Worm (Caenorhabditis elegans) whole organism, L4 larva: ENCODE data around the gene T13C2.3.

ENCODE experiments used
- F26F4.8 ChIP-seq: fragments of 200-800 bp; sonication (Bioruptor generic); conservative IDR thresholded peaks from 2 replicates; pipeline ENCODE4 v1.3.6; 2022; ENCODE audit warnings: missing genetic modification characterization, missing compliant biosample characterization
- R02D3.7 ChIP-seq: fragments of 150-350 bp; sonication (generic microtip); optimal IDR thresholded peaks from 3 replicates; lab custom pipeline; 2014; ENCODE audit warnings: missing biosample characterization, missing genetic modification characterization
- T20F7.1 ChIP-seq: fragments of 200-800 bp; sonication (Bioruptor generic); optimal IDR thresholded peaks from 2 replicates; lab custom pipeline; 2018; ENCODE audit warnings: mild to moderate bottlenecking, missing genetic modification characterization, missing compliant biosample characterization
- aha-1 ChIP-seq: fragments of 150-350 bp; peaks from one replicate; lab custom pipeline; 2014; ENCODE audit warnings: missing biosample characterization, missing genetic modification characterization
- ama-1 ChIP-seq: fragments of 150-350 bp; optimal IDR thresholded peaks from 2 replicates; lab custom pipeline; 2014; ENCODE audit warnings: inconsistent platforms, mixed read lengths
- ceh-20 ChIP-seq: fragments of 200-800 bp; sonication (Bioruptor generic); IDR thresholded peaks from 2 replicates; pipeline ENCODE4 v1.3.6; 2022; ENCODE audit warnings: missing genetic modification reagents, missing genetic modification characterization, missing compliant biosample characterization
- daf-12 ChIP-seq: fragments of 150-350 bp; optimal IDR thresholded peaks from 2 replicates; lab custom pipeline; 2014; ENCODE audit warnings: missing biosample characterization, missing genetic modification reagents, missing genetic modification characterization
- daf-16 ChIP-seq, 3 experiments: sonication (generic microtip); optimal IDR thresholded peaks; 2 replicates each; lab custom pipeline; 2016 to 2017; ENCODE audit warnings: missing genetic modification characterization in 3 of 3, missing genetic modification reagents in 3 of 3, mild to moderate bottlenecking in 2 of 3, missing compliant biosample characterization in 2 of 3, missing biosample characterization in 1 of 3, moderate library complexity in 1 of 3
- daf-19 ChIP-seq: fragments of 200-800 bp; sonication (Bioruptor generic); conservative IDR thresholded peaks from 2 replicates; pipeline ENCODE4 v1.3.6; 2022; ENCODE audit warnings: missing genetic modification characterization, missing compliant biosample characterization
- dmd-6 ChIP-seq: fragments of 200-800 bp; sonication (Bioruptor generic); IDR thresholded peaks from 2 replicates; pipeline ENCODE4 v1.3.6; 2022; ENCODE audit warnings: missing genetic modification reagents, missing genetic modification characterization, missing compliant biosample characterization
- dmd-8 ChIP-seq: fragments of 200-800 bp; sonication (Bioruptor generic); IDR thresholded peaks from 2 replicates; pipeline ENCODE4 v1.3.6; 2022; ENCODE audit warnings: missing genetic modification characterization, missing compliant biosample characterization
- duxl-1 ChIP-seq: sonication (generic microtip); optimal IDR thresholded peaks from 2 replicates; lab custom pipeline; 2016; ENCODE audit warnings: mild to moderate bottlenecking, missing genetic modification characterization, moderate library complexity, missing compliant biosample characterization; ENCODE audit not compliant: poor library complexity
- dve-1 ChIP-seq: sonication (generic microtip); optimal IDR thresholded peaks from 2 replicates; lab custom pipeline; 2017; ENCODE audit warnings: antibody characterized with exemption, mild to moderate bottlenecking, missing genetic modification characterization, missing compliant biosample characterization; ENCODE audit not compliant: insufficient read depth
- egl-27 ChIP-seq: sonication (generic microtip); optimal IDR thresholded peaks from 3 replicates; lab custom pipeline; 2017; ENCODE audit warnings: missing biosample characterization, missing genetic modification reagents, missing genetic modification characterization
- hif-1 ChIP-seq, 2 experiments: sonication (generic microtip); optimal IDR thresholded peaks; 2 replicates each; lab custom pipeline; 2016 to 2017; ENCODE audit warnings: missing compliant biosample characterization in 2 of 2, missing genetic modification characterization in 2 of 2, missing genetic modification reagents in 2 of 2, missing genotype in 2 of 2, mild to moderate bottlenecking in 1 of 2
- hlh-30 ChIP-seq: sonication (generic microtip); optimal IDR thresholded peaks from 2 replicates; lab custom pipeline; 2017; ENCODE audit warnings: antibody characterized with exemption, mild to moderate bottlenecking, missing genetic modification characterization, missing compliant biosample characterization; ENCODE audit not compliant: insufficient read depth
- jun-1 ChIP-seq: fragments of 150-350 bp; optimal IDR thresholded peaks from 2 replicates; lab custom pipeline; 2014; ENCODE audit warnings: missing biosample characterization, missing genetic modification reagents, missing genetic modification characterization
- lin-39 ChIP-seq: fragments of 150-350 bp; optimal IDR thresholded peaks from 2 replicates; lab custom pipeline; 2014; ENCODE audit warnings: missing biosample characterization, missing genetic modification reagents, missing genetic modification characterization
- lsy-2 ChIP-seq, 2 experiments: fragments of 150-350 bp in 1 of 2; sonication (generic microtip) in 1 of 2; optimal IDR thresholded peaks; 2 replicates each; lab custom pipeline; 2014 to 2017; ENCODE audit warnings: missing biosample characterization in 2 of 2, missing genetic modification characterization in 2 of 2
- mdl-1 ChIP-seq, 2 experiments: fragments of 150-350 bp in 1 of 2; sonication (generic microtip) in 1 of 2; optimal IDR thresholded peaks; 2 replicates each; lab custom pipeline; 2014 to 2017; ENCODE audit warnings: missing biosample characterization in 2 of 2, missing genetic modification characterization in 2 of 2
- mep-1 ChIP-seq: fragments of 150-350 bp; sonication (generic microtip); optimal IDR thresholded peaks from 3 replicates; lab custom pipeline; 2014; ENCODE audit warnings: missing biosample characterization, missing genetic modification characterization
- mes-2 ChIP-seq: sonication (generic microtip); optimal IDR thresholded peaks from 2 replicates; lab custom pipeline; 2016; ENCODE audit warnings: missing genotype, mild to moderate bottlenecking, missing genetic modification characterization, missing compliant biosample characterization; ENCODE audit not compliant: poor library complexity, severe bottlenecking
- nhr-10 ChIP-seq: fragments of 150-350 bp; optimal IDR thresholded peaks from 2 replicates; lab custom pipeline; 2014; ENCODE audit warnings: missing biosample characterization, missing genetic modification characterization
- nhr-102 ChIP-seq: sonication (generic microtip); optimal IDR thresholded peaks from 2 replicates; lab custom pipeline; 2016; ENCODE audit warnings: mild to moderate bottlenecking, missing genetic modification characterization, moderate library complexity, missing compliant biosample characterization
- nhr-111 ChIP-seq: fragments of 200-800 bp; sonication (Bioruptor generic); optimal IDR thresholded peaks from 2 replicates; lab custom pipeline; 2018; ENCODE audit warnings: mild to moderate bottlenecking, missing genetic modification characterization, missing compliant biosample characterization
- nhr-237 ChIP-seq: sonication (generic microtip); optimal IDR thresholded peaks from 2 replicates; lab custom pipeline; 2017; ENCODE audit warnings: missing biosample characterization, missing genetic modification characterization
- nhr-25 ChIP-seq: sonication (generic microtip); optimal IDR thresholded peaks from 2 replicates; lab custom pipeline; 2017; ENCODE audit warnings: missing genetic modification characterization, mild to moderate bottlenecking, missing compliant biosample characterization, antibody characterized with exemption, moderate library complexity, borderline replicate concordance; ENCODE audit not compliant: insufficient read depth
- nhr-28 ChIP-seq: fragments of 150-350 bp; optimal IDR thresholded peaks from 2 replicates; lab custom pipeline; 2014; ENCODE audit warnings: missing biosample characterization, missing genetic modification characterization
- nhr-48 ChIP-seq: sonication (generic microtip); optimal IDR thresholded peaks from 2 replicates; lab custom pipeline; 2016; ENCODE audit warnings: mild to moderate bottlenecking, missing genetic modification characterization, missing compliant biosample characterization
- nhr-6 ChIP-seq: fragments of 150-350 bp; optimal IDR thresholded peaks from 2 replicates; lab custom pipeline; 2014; ENCODE audit warnings: missing biosample characterization, missing genetic modification characterization
- nhr-76 ChIP-seq: fragments of 150-350 bp; optimal IDR thresholded peaks from 2 replicates; lab custom pipeline; 2014; ENCODE audit warnings: missing biosample characterization, missing genetic modification characterization
- pha-4 ChIP-seq, 2 experiments: fragments of 150-350 bp in 1 of 2; fragments of 200-800 bp in 1 of 2; sonication (Bioruptor generic) in 1 of 2; IDR thresholded peaks in 1 of 2; optimal IDR thresholded peaks in 1 of 2; 2 replicates each; pipeline versions ENCODE4 v1.3.6 to Lab custom; 2014 to 2022; ENCODE audit warnings: missing genetic modification characterization in 2 of 2, missing genetic modification reagents in 2 of 2, missing biosample characterization in 1 of 2, missing compliant biosample characterization in 1 of 2
- php-3 ChIP-seq: fragments of 200-800 bp; sonication (Bioruptor generic); IDR thresholded peaks from 2 replicates; pipeline ENCODE4 v1.3.6; 2022; ENCODE audit warnings: missing genetic modification reagents, missing genetic modification characterization, missing compliant biosample characterization
- pqm-1 ChIP-seq: sonication (generic microtip); optimal IDR thresholded peaks from 2 replicates; lab custom pipeline; 2017; ENCODE audit warnings: missing biosample characterization, missing genetic modification characterization
- rbr-2 ChIP-seq: sonication (generic microtip); optimal IDR thresholded peaks from 2 replicates; lab custom pipeline; 2016; ENCODE audit warnings: missing genotype, missing genetic modification characterization, missing compliant biosample characterization
- skn-1 ChIP-seq: fragments of 150-350 bp; optimal IDR thresholded peaks from 2 replicates; lab custom pipeline; 2014; ENCODE audit warnings: missing biosample characterization, missing genetic modification characterization
- snpc-4 ChIP-seq: fragments of 150-350 bp; optimal IDR thresholded peaks from 2 replicates; lab custom pipeline; 2014; ENCODE audit warnings: missing biosample characterization, missing genetic modification characterization
- tra-1 ChIP-seq: fragments of 200-800 bp; sonication (Bioruptor generic); IDR thresholded peaks from 2 replicates; pipeline ENCODE4 v1.3.6; 2022; ENCODE audit warnings: missing genetic modification reagents, missing genetic modification characterization, missing compliant biosample characterization
- unc-130 ChIP-seq: sonication (generic microtip); optimal IDR thresholded peaks from 2 replicates; lab custom pipeline; 2016; ENCODE audit warnings: missing genetic modification reagents, missing genetic modification characterization, missing compliant biosample characterization
- unc-62 ChIP-seq, 3 experiments: fragments of 150-350 bp in 1 of 3; sonication (generic microtip); optimal IDR thresholded peaks in 2 of 3; peaks in 1 of 3; 1 replicate in 1 of 3; 2 replicates in 2 of 3; lab custom pipeline; 2014 to 2017; ENCODE audit warnings: missing biosample characterization in 3 of 3, missing genetic modification characterization in 3 of 3, missing genetic modification reagents in 3 of 3, missing genotype in 1 of 3
- zip-2 ChIP-seq: fragments of 150-350 bp; optimal IDR thresholded peaks from 2 replicates; lab custom pipeline; 2014; ENCODE audit warnings: missing biosample characterization, missing genetic modification characterization

The T13C2.3 gene

DNA sequence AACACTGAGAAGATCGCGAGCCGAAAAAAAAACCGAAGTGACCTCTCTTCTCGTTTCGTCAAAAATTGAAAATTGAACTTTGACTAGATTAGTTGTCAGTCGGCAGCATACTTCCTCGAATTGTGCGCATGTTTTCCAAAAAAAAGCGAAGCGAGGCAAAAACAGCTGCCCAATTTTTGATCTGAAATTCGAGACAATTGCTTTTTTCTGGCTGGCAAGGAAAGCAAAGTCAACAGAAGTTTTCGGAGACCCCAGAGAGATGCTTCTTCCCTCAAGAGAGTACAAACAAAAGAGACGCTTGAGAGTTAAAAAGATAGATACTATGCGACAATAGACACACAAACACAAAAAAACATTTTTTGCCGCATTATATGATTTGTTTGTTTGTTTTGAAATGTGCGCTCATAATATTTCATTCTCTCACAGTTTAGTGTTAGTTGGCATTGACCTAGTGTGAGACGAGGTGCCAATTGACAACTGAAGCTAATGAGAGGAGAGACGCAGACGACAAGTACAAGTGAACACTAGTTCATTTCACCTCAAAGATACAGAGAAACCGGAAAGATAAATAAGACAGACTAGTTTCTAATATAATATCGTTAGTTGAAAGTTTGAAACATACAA, 47.0 kb downstream of the T13C2.3 start:
- 0 out of 2 replicates have a peak, but pooled peaks have one; percentile 3 for TF ChIP-seq tra-1 (GFP tag; lab: Robert Waterston, UW)
- no peak for TF ChIP-seq F26F4.8 (GFP tag; lab: Robert Waterston, UW)
- TF ChIP-seq unc-62 (GFP tag; optimal IDR thresholded peaks at IDR 0.05 in 1 of 2; lab: Kevin White, UChicago) = peak in 1 of 2 experiments; percentile 83
- no peak for TF ChIP-seq unc-62 (tag; optimal IDR thresholded peaks at IDR 0.05; lab: Kevin White, UChicago)
- TF ChIP-seq dve-1 = peak; percentile 52
- TF ChIP-seq nhr-48 = no peak
- TF ChIP-seq nhr-237 (tag; lab: Kevin White, UChicago) = no peak
- no peak for TF ChIP-seq lin-39 (tag; lab: Kevin White, UChicago)
- no peak for TF ChIP-seq nhr-102 (tag; lab: Kevin White, UChicago)
- TF ChIP-seq jun-1 (tag; lab: Kevin White, UChicago) = no peak
- TF ChIP-seq daf-19 (GFP tag; lab: Robert Waterston, UW) = no peak
- no peak for TF ChIP-seq T20F7.1 (GFP tag; lab: Kevin White, UChicago)
- no peak for TF ChIP-seq ceh-20 (GFP tag; lab: Robert Waterston, UW)
- TF ChIP-seq ama-1 = no peak
- peak; percentile 94 for TF ChIP-seq aha-1 (tag; lab: Kevin White, UChicago)
- TF ChIP-seq dmd-8 = no peak
- TF ChIP-seq hif-1 (tag; optimal IDR thresholded peaks at IDR 0.05; lab: Kevin White, UChicago) = no peak
- peak; percentile 8 for TF ChIP-seq nhr-6 (tag; lab: Kevin White, UChicago)
- TF ChIP-seq daf-16 (GFP tag; optimal IDR thresholded peaks at IDR 0.05; lab: Kevin White, UChicago) = peak in 1 of 2 experiments; percentile 31
- peak; percentile 51 for TF ChIP-seq daf-16 (tag; optimal IDR thresholded peaks at IDR 0.05; lab: Kevin White, UChicago)
- TF ChIP-seq snpc-4 (tag; lab: Kevin White, UChicago) = no peak
- TF ChIP-seq rbr-2 (tag; lab: Kevin White, UChicago) = peak; percentile 25
- peak; percentile 25; the same call in 1 of the 2 replicates for TF ChIP-seq pha-4 (GFP tag; IDR thresholded peaks at IDR 0.05; lab: Robert Waterston, UW)
- no peak for TF ChIP-seq pha-4 (tag; optimal IDR thresholded peaks at IDR 0.05; lab: Kevin White, UChicago)
- TF ChIP-seq mes-2 (tag; lab: Kevin White, UChicago) = peak; percentile 10
- TF ChIP-seq mep-1 (tag; lab: Kevin White, UChicago) = peak; percentile 17
- no peak for TF ChIP-seq egl-27 (tag; lab: Kevin White, UChicago)
- no peak for TF ChIP-seq pqm-1 (tag; lab: Kevin White, UChicago)
- no peak for TF ChIP-seq nhr-111
- TF ChIP-seq nhr-28 (tag; lab: Kevin White, UChicago) = peak; percentile 35
- peak in 1 of 2 experiments; percentile 19 for TF ChIP-seq lsy-2 (tag; optimal IDR thresholded peaks at IDR 0.05; lab: Kevin White, UChicago)

DNA sequence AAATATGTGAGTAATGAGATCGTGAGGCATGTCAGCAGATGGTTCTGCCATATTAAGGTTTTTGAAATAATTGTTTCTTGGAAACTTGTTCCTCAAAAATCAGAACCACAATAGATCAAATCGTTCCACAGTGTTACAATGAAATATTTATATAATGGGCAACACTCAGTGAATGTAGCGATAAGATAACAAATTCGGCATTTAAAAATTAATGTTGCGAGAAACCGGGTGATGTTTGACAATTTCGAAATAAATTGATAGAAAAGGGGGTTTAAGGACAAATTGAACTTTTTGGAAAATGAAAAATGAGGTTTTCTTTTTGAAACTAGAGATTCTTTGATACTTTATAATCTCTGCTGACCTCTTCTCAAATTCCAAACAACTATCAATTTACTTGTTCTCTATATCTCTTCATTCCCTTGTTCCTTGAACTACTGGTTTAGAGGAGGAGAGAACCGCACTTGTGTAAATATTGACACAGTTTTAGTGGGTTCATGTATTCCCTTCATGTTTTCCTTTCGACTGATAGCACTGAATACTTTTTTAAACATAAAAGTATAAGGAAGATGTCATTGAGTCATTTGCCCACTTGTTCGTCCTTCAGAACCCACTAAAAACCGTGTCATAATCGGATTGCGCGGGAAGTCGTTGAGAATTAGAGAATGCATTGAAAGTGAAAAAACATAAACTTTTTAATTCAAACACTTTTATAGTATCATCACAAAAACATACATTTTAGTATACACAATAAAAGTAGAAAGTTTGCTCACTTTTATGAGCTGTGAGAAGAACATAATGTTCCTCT, 47.9 kb downstream of the T13C2.3 start:
- TF ChIP-seq nhr-102 (tag; lab: Kevin White, UChicago) (no peak), dve-1 (peak; percentile 51), daf-12 (no peak), R02D3.7 (tag; lab: Kevin White, UChicago) (no peak), nhr-76 (no peak), nhr-25 (tag; lab: Kevin White, UChicago) (no peak), hlh-30 (tag; lab: Kevin White, UChicago) (no peak), egl-27 (tag; lab: Kevin White, UChicago) (peak; percentile 76), zip-2 (tag; lab: Kevin White, UChicago) (no peak), nhr-28 (tag; lab: Kevin White, UChicago) (peak; percentile 28), pqm-1 (tag; lab: Kevin White, UChicago) (peak; percentile 90), duxl-1 (tag; lab: Kevin White, UChicago) (no peak), skn-1 (tag; lab: Kevin White, UChicago) (no peak), nhr-10 (tag; lab: Kevin White, UChicago) (no peak), aha-1 (tag; lab: Kevin White, UChicago) (peak; percentile 1), php-3 (GFP tag; lab: Robert Waterston, UW) (0 out of 2 replicates have a peak, but pooled peaks have one; percentile 47), mdl-1 (tag; optimal IDR thresholded peaks at IDR 0.05; lab: Kevin White, UChicago) (no peak), nhr-6 (tag; lab: Kevin White, UChicago) (peak; percentile 16), unc-130 (GFP tag; lab: Kevin White, UChicago) (no peak), daf-16 (GFP tag; optimal IDR thresholded peaks at IDR 0.05; lab: Kevin White, UChicago) (no peak), daf-16 (tag; optimal IDR thresholded peaks at IDR 0.05; lab: Kevin White, UChicago) (peak; percentile 25), unc-62 (GFP tag; optimal IDR thresholded peaks at IDR 0.05 in 1 of 2; lab: Kevin White, UChicago) (peak in 1 of 2 experiments; percentile 60), unc-62 (tag; optimal IDR thresholded peaks at IDR 0.05; lab: Kevin White, UChicago) (no peak), dmd-6 (peak; percentile 51; the same call in 1 of the 2 replicates), tra-1 (GFP tag; lab: Robert Waterston, UW) (no peak)
- TF ChIP-seq, all 104 proteins: peak for 10
